Worm (Caenorhabditis elegans): ENCODE results near the gene srh-167.

The srh-167 gene

ce11 chrV:16333412-16333811, at the start of gene srh-167:
Gene srh-167, plus strand, starts transcription at chrV:16333712.
- no peak for TF ChIP-seq lin-15B (tag; optimal IDR thresholded peaks at IDR 0.05)
- TF ChIP-seq ztf-11 (tag; optimal IDR thresholded peaks at IDR 0.05): no peak
- TF ChIP-seq elt-3 (tag; optimal IDR thresholded peaks at IDR 0.05): no peak
- TF ChIP-seq fkh-8 (tag; optimal IDR thresholded peaks at IDR 0.05): no peak
- TF ChIP-seq tlp-1 (tag; optimal IDR thresholded peaks at IDR 0.05): no peak
- no peak for TF ChIP-seq nhr-71 (tag; optimal IDR thresholded peaks at IDR 0.05)

- no peak for TF ChIP-seq ztf-4 (tag; optimal IDR thresholded peaks at IDR 0.05)
- no peak for TF ChIP-seq nhr-84 (tag; optimal IDR thresholded peaks at IDR 0.05)
- TF ChIP-seq xbp-1 (tag; optimal IDR thresholded peaks at IDR 0.05): no peak
- no peak for TF ChIP-seq ets-5 (GFP tag; IDR thresholded peaks at IDR 0.05)
- TF ChIP-seq elt-3 (tag; optimal IDR thresholded peaks at IDR 0.05): no peak
- no peak for TF ChIP-seq ceh-8 (GFP tag; optimal IDR thresholded peaks at IDR 0.05)
- TF ChIP-seq unc-98 (GFP tag; IDR thresholded peaks at IDR 0.05): no peak
- no peak for TF ChIP-seq aly-2 (tag; optimal IDR thresholded peaks at IDR 0.05)
- TF ChIP-seq sptf-1 (tag; optimal IDR thresholded peaks at IDR 0.05): no peak
- no peak for TF ChIP-seq nhr-20 (tag; optimal IDR thresholded peaks at IDR 0.05)
- no peak for TF ChIP-seq lsy-2 (tag; optimal IDR thresholded peaks at IDR 0.05)
- no peak for TF ChIP-seq fkh-4 (tag; optimal IDR thresholded peaks at IDR 0.05; ENCODE audit: borderline replicate concordance)
Measured at ce11 chrV:16285794-16286193, 47.7 kb upstream of the srh-167 start, which contains the start of gene F28G4.4. Gene F28G4.4, minus strand, starts transcription at chrV:16285894.

ce11 chrV:16287619-16288018, 45.9 kb upstream of the srh-167 start, which contains the start of gene F28G4.3:
Gene F28G4.3, minus strand, starts transcription at chrV:16287719.
- TF ChIP-seq lin-35 (GFP tag; optimal IDR thresholded peaks at IDR 0.05): no peak
- no peak for TF ChIP-seq snpc-4 (tag; optimal IDR thresholded peaks at IDR 0.05)
- TF ChIP-seq nhr-90 (tag; optimal IDR thresholded peaks at IDR 0.05; ENCODE audit: poor library complexity): no peak

- TF ChIP-seq egl-13 (tag; optimal IDR thresholded peaks at IDR 0.05) (no peak), elt-2 (tag; optimal IDR thresholded peaks at IDR 0.05) (peak; percentile 23)
Measured at ce11 chrV:16292409-16292808, 41.1 kb upstream of the srh-167 start, which contains the start of gene oac-5. Gene oac-5, plus strand, starts transcription at chrV:16292709.

- TF ChIP-seq nhr-71 (tag; optimal IDR thresholded peaks at IDR 0.05): no peak
- no peak for TF ChIP-seq lsy-2 (tag; optimal IDR thresholded peaks at IDR 0.05)
- TF ChIP-seq ceh-8 (GFP tag; optimal IDR thresholded peaks at IDR 0.05): no peak
- no peak for TF ChIP-seq ztf-4 (tag; optimal IDR thresholded peaks at IDR 0.05)
- TF ChIP-seq nhr-12 (tag; optimal IDR thresholded peaks at IDR 0.05): no peak
- TF ChIP-seq aly-2 (tag; optimal IDR thresholded peaks at IDR 0.05): no peak
- TF ChIP-seq lin-14 (GFP tag; optimal IDR thresholded peaks at IDR 0.05): no peak
- no peak for TF ChIP-seq unc-62 (GFP tag; optimal IDR thresholded peaks at IDR 0.05)
- TF ChIP-seq nhr-47 (tag; optimal IDR thresholded peaks at IDR 0.05): no peak
- TF ChIP-seq mab-9 (GFP tag; IDR thresholded peaks at IDR 0.05): no peak
- no peak for TF ChIP-seq lin-39 (tag; optimal IDR thresholded peaks at IDR 0.05)
- no peak for TF ChIP-seq efl-1 (optimal IDR thresholded peaks at IDR 0.05)
- no peak for TF ChIP-seq efl-1 (GFP tag; optimal IDR thresholded peaks at IDR 0.05 in 1 of 2)
- no peak for TF ChIP-seq skn-1 (tag; optimal IDR thresholded peaks at IDR 0.05)
- TF ChIP-seq egl-13 (tag; optimal IDR thresholded peaks at IDR 0.05): no peak
- TF ChIP-seq efl-3 (GFP tag; optimal IDR thresholded peaks at IDR 0.05): no peak
Measured at ce11 chrV:16297070-16297469, 36.4 kb upstream of the srh-167 start, which contains the start of gene srbc-83. Gene srbc-83, plus strand, starts transcription at chrV:16297370.

ce11 chrV:16298669-16299068, 34.8 kb upstream of the srh-167 start, which contains the start of gene srbc-84:
Gene srbc-84, plus strand, starts transcription at chrV:16298969.
- TF ChIP-seq unc-30 (tag; optimal IDR thresholded peaks at IDR 0.05) (no peak), lin-35 (GFP tag; optimal IDR thresholded peaks at IDR 0.05) (no peak), lsy-2 (tag; optimal IDR thresholded peaks at IDR 0.05) (no peak), aha-1 (tag; optimal IDR thresholded peaks at IDR 0.05) (no peak), nhr-12 (tag; optimal IDR thresholded peaks at IDR 0.05) (no peak), mep-1 (tag; optimal IDR thresholded peaks at IDR 0.05) (no peak), nhr-85 (tag) (no peak), nhr-19 (GFP tag; conservative IDR thresholded peaks at IDR 0.05) (no peak), isw-1 (GFP tag; IDR thresholded peaks at IDR 0.05) (no peak), aly-2 (tag; optimal IDR thresholded peaks at IDR 0.05) (no peak), skn-1 (tag; optimal IDR thresholded peaks at IDR 0.05) (no peak), jun-1 (tag; optimal IDR thresholded peaks at IDR 0.05) (no peak), vab-15 (tag; optimal IDR thresholded peaks at IDR 0.05) (no peak), ces-1 (GFP tag; optimal IDR thresholded peaks at IDR 0.05) (no peak), nhr-11 (tag; optimal IDR thresholded peaks at IDR 0.05) (no peak), fkh-10 (GFP tag; optimal IDR thresholded peaks at IDR 0.05) (no peak), mdl-1 (tag; optimal IDR thresholded peaks at IDR 0.05) (no peak), ceh-90 (tag; optimal IDR thresholded peaks at IDR 0.05) (no peak)
